Worm (Caenorhabditis elegans) whole organism, L3 larva: Measurements from ENCODE around the gene pals-34.

Experiments
- R02D3.7 ChIP-seq: fragments of 150-350 bp; optimal IDR thresholded peaks from 2 replicates; lab custom pipeline; 2014; ENCODE audit warnings: missing biosample characterization, missing genetic modification characterization
- ZK546.5 ChIP-seq: sonication (generic microtip); optimal IDR thresholded peaks from 2 replicates; lab custom pipeline; 2017; ENCODE audit warnings: missing biosample characterization, missing genetic modification characterization
- aly-2 ChIP-seq: fragments of 150-350 bp; optimal IDR thresholded peaks from 2 replicates; lab custom pipeline; 2014; ENCODE audit warnings: missing biosample characterization, missing genetic modification characterization
- ceh-16 ChIP-seq: sonication (generic microtip); optimal IDR thresholded peaks from 2 replicates; lab custom pipeline; 2017; ENCODE audit warnings: missing biosample characterization, missing genetic modification characterization
- ceh-82 ChIP-seq: fragments of 150-350 bp; optimal IDR thresholded peaks from 2 replicates; lab custom pipeline; 2014; ENCODE audit warnings: missing biosample characterization, missing genetic modification characterization
- ceh-9 ChIP-seq: sonication (generic microtip); optimal IDR thresholded peaks from 2 replicates; lab custom pipeline; 2018; ENCODE audit warnings: missing biosample characterization, missing genetic modification characterization
- daf-12 ChIP-seq: fragments of 150-350 bp; optimal IDR thresholded peaks from 2 replicates; lab custom pipeline; 2014; ENCODE audit warnings: missing biosample characterization, missing genetic modification reagents, missing genetic modification characterization
- egl-27 ChIP-seq: sonication (generic microtip); optimal IDR thresholded peaks from 4 replicates; lab custom pipeline; 2017; ENCODE audit warnings: missing biosample characterization, missing genetic modification reagents, missing genetic modification characterization
- egl-5 ChIP-seq: fragments of 150-350 bp; optimal IDR thresholded peaks from 2 replicates; lab custom pipeline; 2017; ENCODE audit warnings: missing biosample characterization, missing genetic modification reagents, missing genetic modification characterization, inconsistent platforms
- elt-1 ChIP-seq: fragments of 150-350 bp; optimal IDR thresholded peaks from 2 replicates; lab custom pipeline; 2014; ENCODE audit warnings: missing biosample characterization, missing genetic modification characterization
- elt-3 ChIP-seq, 3 experiments: fragments of 150-350 bp in 1 of 3; sonication (generic microtip) in 2 of 3; optimal IDR thresholded peaks; 2 replicates in 2 of 3; 4 replicates in 1 of 3; lab custom pipeline; 2014 to 2017; ENCODE audit warnings: missing biosample characterization in 3 of 3, missing genetic modification characterization in 3 of 3
- eor-1 ChIP-seq, 2 experiments: fragments of 150-350 bp; optimal IDR thresholded peaks; 2 replicates each; lab custom pipeline; 2014 to 2018; ENCODE audit warnings: missing biosample characterization in 2 of 2, missing genetic modification characterization in 2 of 2
- fkh-10 ChIP-seq: sonication (generic microtip); optimal IDR thresholded peaks from 2 replicates; lab custom pipeline; 2017; ENCODE audit warnings: missing biosample characterization, missing genetic modification reagents, missing genetic modification characterization
- fkh-2 ChIP-seq: fragments of 150-350 bp; optimal IDR thresholded peaks from 2 replicates; lab custom pipeline; 2014; ENCODE audit warnings: missing biosample characterization, missing genetic modification reagents, missing genetic modification characterization
- hmg-11 ChIP-seq: sonication (generic microtip); optimal IDR thresholded peaks from 2 replicates; lab custom pipeline; 2016; ENCODE audit warnings: missing genetic modification characterization, missing compliant biosample characterization
- lin-39 ChIP-seq: fragments of 150-350 bp; optimal IDR thresholded peaks from 2 replicates; lab custom pipeline; 2018; ENCODE audit warnings: missing biosample characterization, missing genetic modification reagents, missing genetic modification characterization
- lsy-12 ChIP-seq: sonication (generic microtip); optimal IDR thresholded peaks from 2 replicates; lab custom pipeline; 2016; ENCODE audit warnings: mild to moderate bottlenecking, missing genetic modification characterization, missing compliant biosample characterization
- mdl-1 ChIP-seq: fragments of 150-350 bp; optimal IDR thresholded peaks from 2 replicates; lab custom pipeline; 2014; ENCODE audit warnings: missing biosample characterization, missing genetic modification characterization
- nhr-11 ChIP-seq: fragments of 150-350 bp; optimal IDR thresholded peaks from 2 replicates; lab custom pipeline; 2014; ENCODE audit warnings: missing biosample characterization, missing genetic modification characterization
- nhr-12 ChIP-seq: fragments of 150-350 bp; optimal IDR thresholded peaks from 2 replicates; lab custom pipeline; 2014; ENCODE audit warnings: missing biosample characterization, missing genetic modification characterization
- nhr-237 ChIP-seq: fragments of 150-350 bp; optimal IDR thresholded peaks from 2 replicates; lab custom pipeline; 2014; ENCODE audit warnings: missing biosample characterization, missing genetic modification characterization
- nhr-25 ChIP-seq: sonication (generic microtip); optimal IDR thresholded peaks from 2 replicates; lab custom pipeline; 2017; ENCODE audit warnings: missing biosample characterization, missing genetic modification characterization
- nhr-43 ChIP-seq: sonication (generic microtip); optimal IDR thresholded peaks from 2 replicates; lab custom pipeline; 2016; ENCODE audit warnings: mild to moderate bottlenecking, missing genetic modification characterization, missing compliant biosample characterization; ENCODE audit not compliant: poor library complexity, severe bottlenecking
- nhr-67 ChIP-seq: fragments of 150-350 bp; optimal IDR thresholded peaks from 2 replicates; lab custom pipeline; 2014; ENCODE audit warnings: missing biosample characterization, missing genetic modification characterization
- nhr-77 ChIP-seq: fragments of 150-350 bp; optimal IDR thresholded peaks from 2 replicates; lab custom pipeline; 2014; ENCODE audit warnings: missing biosample characterization, missing genetic modification characterization
- pha-4 ChIP-seq: fragments of 150-350 bp; optimal IDR thresholded peaks from 2 replicates; lab custom pipeline; 2014; ENCODE audit warnings: missing biosample characterization, missing genetic modification reagents, missing genetic modification characterization
- pqm-1 ChIP-seq: fragments of 150-350 bp; optimal IDR thresholded peaks from 2 replicates; lab custom pipeline; 2017; ENCODE audit warnings: missing biosample characterization, missing genetic modification characterization, inconsistent platforms
- sea-2 ChIP-seq: fragments of 150-350 bp; sonication (generic microtip); optimal IDR thresholded peaks from 4 replicates; lab custom pipeline; 2014; ENCODE audit warnings: missing biosample characterization, missing genetic modification reagents, missing genetic modification characterization
- snpc-4 ChIP-seq: fragments of 150-350 bp; optimal IDR thresholded peaks from 2 replicates; lab custom pipeline; 2014; ENCODE audit warnings: missing biosample characterization, missing genetic modification characterization
- tbx-2 ChIP-seq: sonication (generic microtip); optimal IDR thresholded peaks from 2 replicates; lab custom pipeline; 2016; ENCODE audit warnings: mild to moderate bottlenecking, missing genetic modification characterization, missing compliant biosample characterization
- unc-39 ChIP-seq: sonication (generic microtip); optimal IDR thresholded peaks from 4 replicates; lab custom pipeline; 2017; ENCODE audit warnings: missing biosample characterization, missing genetic modification characterization
- unc-62 ChIP-seq: fragments of 150-350 bp; sonication (generic microtip); optimal IDR thresholded peaks from 4 replicates; lab custom pipeline; 2014; ENCODE audit warnings: missing biosample characterization, missing genetic modification reagents, missing genetic modification characterization
- zag-1 ChIP-seq: fragments of 150-350 bp; optimal IDR thresholded peaks from 2 replicates; lab custom pipeline; 2014; ENCODE audit warnings: missing biosample characterization, missing genetic modification characterization

pals-34 gene

DNA sequence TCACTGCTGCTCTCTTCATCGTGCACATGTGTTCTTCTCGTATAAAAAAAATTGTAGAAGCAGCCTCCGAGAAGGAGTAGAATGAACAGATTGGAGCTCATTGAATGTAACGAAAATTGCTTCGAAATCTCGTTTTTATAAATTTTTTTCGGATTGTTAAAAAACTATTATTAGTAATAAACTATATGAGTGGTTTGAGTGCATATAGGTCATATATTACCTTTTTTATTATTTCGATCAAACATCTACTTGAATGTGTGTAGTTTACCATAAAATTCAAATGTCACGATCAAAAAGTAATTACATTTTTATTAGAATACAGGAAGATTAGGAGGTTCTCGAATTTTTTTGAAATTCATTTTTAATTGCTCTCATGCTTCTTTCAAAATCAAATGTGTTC lies 3.4 kb downstream of the pals-34 start, which contains the start of gene clec-216:
Gene clec-216, minus strand, starts transcription at position 101 of the 400 bp plus-strand sequence.
- no peak for TF ChIP-seq sea-2 (GFP tag; lab: Kevin White, UChicago)
- TF ChIP-seq nhr-12 (tag; lab: Kevin White, UChicago) = no peak
- TF ChIP-seq mdl-1 (tag; lab: Kevin White, UChicago) = no peak
- TF ChIP-seq pqm-1 (tag; lab: Kevin White, UChicago) = no peak
- no peak for TF ChIP-seq egl-5 (tag; lab: Kevin White, UChicago)
- TF ChIP-seq ceh-82 (tag; lab: Kevin White, UChicago) = no peak
- no peak for TF ChIP-seq tbx-2
- no peak for TF ChIP-seq fkh-2
- no peak for TF ChIP-seq ceh-16 (tag; lab: Kevin White, UChicago)
- TF ChIP-seq nhr-77 (tag; lab: Kevin White, UChicago) = no peak

DNA sequence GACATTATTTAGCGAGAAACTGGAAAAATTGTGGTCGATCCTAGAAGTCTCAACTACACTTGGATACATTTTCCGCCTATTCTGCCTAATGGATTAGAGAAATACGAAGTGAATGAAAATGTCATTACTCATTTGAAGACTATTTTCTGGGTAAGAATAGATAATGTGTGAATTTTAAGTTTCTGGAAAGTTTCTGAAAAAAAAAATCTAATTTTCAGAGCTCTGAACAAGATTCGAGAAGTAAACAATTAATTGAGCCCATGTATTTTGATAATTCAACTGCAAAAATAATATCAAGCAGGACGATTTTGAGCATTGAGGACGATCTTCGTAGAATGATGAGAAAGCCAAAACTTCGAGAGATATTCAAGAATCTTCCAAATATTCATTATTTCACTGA lies 10.1 kb downstream of the pals-34 start:
- TF ChIP-seq ZK546.5 (tag; lab: Kevin White, UChicago) (no peak), unc-39 (tag; lab: Kevin White, UChicago) (no peak), aly-2 (tag; lab: Kevin White, UChicago) (no peak), unc-62 (GFP tag; lab: Kevin White, UChicago) (no peak), fkh-10 (GFP tag; lab: Kevin White, UChicago) (no peak), snpc-4 (tag; lab: Kevin White, UChicago) (no peak), hmg-11 (tag; lab: Kevin White, UChicago) (no peak), nhr-77 (tag; lab: Kevin White, UChicago) (no peak), tbx-2 (no peak), nhr-237 (tag; lab: Kevin White, UChicago) (no peak)

- TF ChIP-seq mdl-1 (tag; lab: Kevin White, UChicago) (no peak), nhr-67 (tag; lab: Kevin White, UChicago) (no peak), egl-27 (no peak), nhr-11 (no peak), ceh-9 (tag; lab: Kevin White, UChicago) (no peak), elt-1 (tag; lab: Kevin White, UChicago) (no peak), aly-2 (tag; lab: Kevin White, UChicago) (no peak), nhr-237 (tag; lab: Kevin White, UChicago) (no peak), elt-3 (tag; optimal IDR thresholded peaks at IDR 0.05; lab: Kevin White, UChicago) (no peak), lsy-12 (tag; lab: Kevin White, UChicago) (no peak), ZK546.5 (tag; lab: Kevin White, UChicago) (no peak), R02D3.7 (no peak), hmg-11 (tag; lab: Kevin White, UChicago) (no peak), zag-1 (no peak)
Observed at ce11 chrV:7943568-7943967, 12.7 kb downstream of the pals-34 start, which contains the start of gene Y97E10B.1. TSS of gene Y97E10B.1 (plus strand) at chrV:7943868.

DNA sequence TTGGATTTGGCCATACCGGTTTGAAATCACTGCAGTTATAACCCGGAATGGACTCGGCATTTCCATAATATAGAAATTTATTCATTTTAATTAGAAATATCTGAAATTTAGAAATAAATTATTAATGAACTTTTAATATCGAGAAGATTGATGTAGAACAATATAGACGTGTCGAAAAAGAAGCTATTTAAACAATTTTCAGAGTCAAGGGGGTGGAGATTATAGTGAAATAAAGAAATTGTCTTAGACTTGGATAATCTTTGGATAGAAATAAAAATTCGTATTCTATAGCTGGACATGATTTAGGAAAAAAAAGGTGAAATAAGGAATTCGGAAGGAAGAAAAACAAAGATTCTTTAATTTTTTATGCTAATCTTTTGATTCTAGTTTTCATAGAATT lies 16.0 kb downstream of the pals-34 start, which contains the start of gene srt-53:
Gene srt-53, minus strand, starts transcription at position 101 of the 400 bp plus-strand sequence.
- TF ChIP-seq R02D3.7 = no peak
- TF ChIP-seq sea-2 (GFP tag; lab: Kevin White, UChicago) = no peak
- TF ChIP-seq ceh-82 (tag; lab: Kevin White, UChicago) = no peak
- no peak for TF ChIP-seq ceh-9 (tag; lab: Kevin White, UChicago)
- TF ChIP-seq lin-39 (tag; lab: Kevin White, UChicago) = no peak
- no peak for TF ChIP-seq nhr-43 (tag; lab: Kevin White, UChicago)
- no peak for TF ChIP-seq eor-1 (tag; optimal IDR thresholded peaks at IDR 0.05; lab: Kevin White, UChicago)
- TF ChIP-seq tbx-2 = no peak
- no peak for TF ChIP-seq fkh-2
- TF ChIP-seq pha-4 (tag; lab: Kevin White, UChicago) = no peak
- TF ChIP-seq hmg-11 (tag; lab: Kevin White, UChicago) = no peak
- TF ChIP-seq daf-12 (tag; lab: Kevin White, UChicago) = no peak

DNA sequence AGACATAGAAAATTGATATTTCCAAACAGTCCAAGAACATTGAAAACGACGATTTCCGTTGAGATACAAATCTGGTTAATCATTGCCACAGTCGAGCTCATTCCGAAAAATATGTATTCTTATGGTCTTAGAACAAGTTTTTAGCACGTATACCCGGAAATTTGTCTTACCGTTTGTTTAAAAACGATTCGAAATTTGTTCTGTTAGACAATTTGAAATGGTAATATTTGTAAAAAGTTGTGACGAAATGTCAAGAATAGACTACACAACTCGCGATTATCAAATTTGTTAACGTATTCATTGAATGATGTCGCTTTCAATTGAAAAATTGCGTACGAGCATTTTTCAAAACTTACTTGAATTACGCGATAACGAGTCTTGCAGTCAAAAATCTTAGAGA lies 19.1 kb downstream of the pals-34 start, which contains the start of gene srsx-3:
Gene srsx-3, minus strand, starts transcription at position 101 of the 400 bp plus-strand sequence.
- TF ChIP-seq nhr-25 (tag; lab: Kevin White, UChicago) (no peak), ceh-82 (tag; lab: Kevin White, UChicago) (no peak), fkh-2 (no peak)
